Fruit fly (Drosophila melanogaster) whole organism, embryonic: ENCODE results near the gene Helz.

ENCODE experiments used
- BEAF-32 ChIP-seq: fragments of 200-800 bp; sonication (Bioruptor generic); optimal IDR thresholded peaks from 3 replicates; lab custom pipeline; 2017; ENCODE audit warnings: missing biosample characterization, missing genetic modification characterization, mild to moderate bottlenecking, moderate library complexity, missing genetic modification reagents
- Bdp1 ChIP-seq: fragments of 200-800 bp; sonication (Bioruptor generic); optimal IDR thresholded peaks from 3 replicates; lab custom pipeline; 2016; ENCODE audit warnings: missing biosample characterization, missing genetic modification characterization
- CG10209 ChIP-seq: fragments of 200-800 bp; sonication (Bioruptor generic); optimal IDR thresholded peaks from 3 replicates; lab custom pipeline; 2017; ENCODE audit warnings: missing biosample characterization, mild to moderate bottlenecking, missing genetic modification characterization, missing genetic modification reagents
- CG11504 ChIP-seq: fragments of 200-800 bp; sonication (Bioruptor generic); optimal IDR thresholded peaks from 3 replicates; lab custom pipeline; 2019; ENCODE audit warnings: missing biosample characterization, mild to moderate bottlenecking, missing genetic modification characterization, moderate library complexity
- CG12236 ChIP-seq: fragments of 200-800 bp; sonication (Bioruptor generic); optimal IDR thresholded peaks from 2 replicates; lab custom pipeline; 2016; ENCODE audit warnings: missing biosample characterization, missing genetic modification characterization
- CG12659 ChIP-seq: fragments of 200-800 bp; sonication (Bioruptor generic); optimal IDR thresholded peaks from 3 replicates; lab custom pipeline; 2017; ENCODE audit warnings: mild to moderate bottlenecking, missing biosample characterization, missing genetic modification reagents, missing genetic modification characterization
- CG14014 ChIP-seq: fragments of 200-800 bp; sonication (Bioruptor generic); IDR thresholded peaks from 2 replicates; pipeline ENCODE4 v1.3.6; 2022; ENCODE audit warnings: missing biosample characterization, missing genetic modification characterization
- CG15073 ChIP-seq: fragments of 200-800 bp; sonication (Bioruptor generic); optimal IDR thresholded peaks from 2 replicates; lab custom pipeline; 2016; ENCODE audit warnings: missing biosample characterization, missing genetic modification characterization
- CG17359 ChIP-seq: fragments of 200-800 bp; sonication (Bioruptor generic); optimal IDR thresholded peaks from 3 replicates; lab custom pipeline; 2018; ENCODE audit warnings: missing biosample characterization, mild to moderate bottlenecking, missing genetic modification characterization, moderate library complexity
- CG18011 ChIP-seq: fragments of 200-800 bp; sonication (Bioruptor generic); optimal IDR thresholded peaks from 2 replicates; lab custom pipeline; 2017; ENCODE audit warnings: missing biosample characterization, missing genetic modification characterization, mild to moderate bottlenecking, moderate library complexity, missing genotype
- CG1832 ChIP-seq: fragments of 200-800 bp; sonication (Bioruptor generic); optimal IDR thresholded peaks from 2 replicates; lab custom pipeline; 2017; ENCODE audit warnings: missing biosample characterization, mild to moderate bottlenecking, missing genetic modification characterization, inconsistent platforms
- CG6689 ChIP-seq: fragments of 200-800 bp; sonication (Bioruptor generic); IDR thresholded peaks from 2 replicates; pipeline ENCODE4 v1.3.6; 2022; ENCODE audit warnings: missing biosample characterization, missing genetic modification characterization
- CG6765 ChIP-seq: fragments of 200-800 bp; sonication (Bioruptor generic); optimal IDR thresholded peaks from 3 replicates; lab custom pipeline; 2017; ENCODE audit warnings: missing biosample characterization, mild to moderate bottlenecking, missing genetic modification characterization
- CG7271 ChIP-seq: fragments of 200-800 bp; sonication (Bioruptor generic); optimal IDR thresholded peaks from 2 replicates; lab custom pipeline; 2018; ENCODE audit warnings: missing biosample characterization, mild to moderate bottlenecking, missing genetic modification characterization, moderate library complexity
- CG7357 ChIP-seq: fragments of 200-800 bp; sonication (Bioruptor generic); IDR thresholded peaks from 3 replicates; pipeline ENCODE4 v1.3.6; 2022; ENCODE audit warnings: missing biosample characterization, missing genetic modification characterization
- CG8089 ChIP-seq: fragments of 200-800 bp; sonication (Bioruptor generic); optimal IDR thresholded peaks from 3 replicates; lab custom pipeline; 2016; ENCODE audit warnings: missing biosample characterization, missing genetic modification characterization
- CG8388 ChIP-seq: fragments of 200-800 bp; sonication (Bioruptor generic); optimal IDR thresholded peaks from 2 replicates; lab custom pipeline; 2019; ENCODE audit warnings: missing biosample characterization, mild to moderate bottlenecking, missing genetic modification characterization, moderate library complexity
- CG8478 ChIP-seq: fragments of >200 bp; optimal IDR thresholded peaks from 2 replicates; lab custom pipeline; 2018
- CTCF ChIP-seq: fragments of 200-800 bp; sonication (Bioruptor generic); optimal IDR thresholded peaks from 2 replicates; lab custom pipeline; 2017; ENCODE audit warnings: missing biosample characterization, mild to moderate bottlenecking, missing genetic modification characterization, moderate library complexity
- D ChIP-seq, 2 experiments: fragments of 200-800 bp in 1 of 2; fragments of >200 bp in 1 of 2; sonication (Bioruptor generic) in 1 of 2; optimal IDR thresholded peaks; 2 replicates in 1 of 2; 3 replicates in 1 of 2; lab custom pipeline; 2017; ENCODE audit warnings: mild to moderate bottlenecking in 1 of 2, missing biosample characterization in 1 of 2, missing genetic modification characterization in 1 of 2, missing genetic modification reagents in 1 of 2
- Deaf1 ChIP-seq: fragments of 200-800 bp; optimal IDR thresholded peaks from 3 replicates; lab custom pipeline; 2019; ENCODE audit warnings: missing biosample characterization, mild to moderate bottlenecking, missing genetic modification characterization, moderate library complexity
- E2f1 ChIP-seq: fragments of 200-800 bp; sonication (Bioruptor generic); IDR thresholded peaks from 2 replicates; pipeline ENCODE4 v1.3.6; 2022; ENCODE audit warnings: missing biosample characterization, missing genetic modification characterization
- HLH4C ChIP-seq: fragments of 200-800 bp; sonication (Bioruptor generic); IDR thresholded peaks from 3 replicates; pipeline ENCODE4 v1.3.6; 2022; ENCODE audit warnings: missing biosample characterization, missing genetic modification characterization; ENCODE audit not compliant: partially characterized antibody
- Hr3 ChIP-seq: fragments of 200-800 bp; sonication (Bioruptor generic); optimal IDR thresholded peaks from 3 replicates; lab custom pipeline; 2016; ENCODE audit warnings: missing biosample characterization, missing genetic modification characterization
- Hr78 ChIP-seq, 2 experiments: fragments of 200-800 bp in 1 of 2; fragments of >200 bp in 1 of 2; sonication (Bioruptor generic) in 1 of 2; optimal IDR thresholded peaks; 2 replicates each; lab custom pipeline; 2017 to 2019; ENCODE audit warnings: missing biosample characterization in 2 of 2, missing genetic modification characterization in 2 of 2, mild to moderate bottlenecking in 1 of 2, moderate library complexity in 1 of 2
- NC2β ChIP-seq: fragments of 200-800 bp; sonication (Bioruptor generic); optimal IDR thresholded peaks from 2 replicates; lab custom pipeline; 2016; ENCODE audit warnings: missing biosample characterization, missing genetic modification characterization
- NK7.1 ChIP-seq: fragments of 200-800 bp; sonication (Bioruptor generic); optimal IDR thresholded peaks from 3 replicates; lab custom pipeline; 2016; ENCODE audit warnings: missing biosample characterization, missing genetic modification characterization
- Optix ChIP-seq: fragments of 200-800 bp; sonication (Bioruptor generic); IDR thresholded peaks from 3 replicates; pipeline ENCODE4 v1.3.6; 2022; ENCODE audit warnings: missing biosample characterization, missing genetic modification characterization
- PHDP ChIP-seq: fragments of 200-800 bp; sonication (Bioruptor generic); optimal IDR thresholded peaks from 3 replicates; lab custom pipeline; 2018; ENCODE audit warnings: missing biosample characterization, mild to moderate bottlenecking, missing genetic modification characterization, moderate library complexity
- Pdp1 ChIP-seq, 2 experiments: fragments of 200-800 bp; sonication (Bioruptor generic); optimal IDR thresholded peaks; 3 replicates each; lab custom pipeline; 2016; ENCODE audit warnings: missing biosample characterization in 2 of 2, missing genetic modification characterization in 2 of 2, mild to moderate bottlenecking in 1 of 2, moderate library complexity in 1 of 2
- Poxn ChIP-seq: fragments of 200-800 bp; sonication (Bioruptor generic); IDR thresholded peaks from 2 replicates; pipeline ENCODE4 v1.3.6; 2022; ENCODE audit warnings: missing biosample characterization, missing genetic modification characterization
- Stat92E ChIP-seq, 3 experiments: fragments of >200 bp in 2 of 3; fragments of 200-800 bp in 1 of 3; sonication (Bioruptor generic) in 1 of 3; optimal IDR thresholded peaks; 2 replicates each; lab custom pipeline; 2017 to 2019; ENCODE audit warnings: missing biosample characterization in 3 of 3, missing genetic modification characterization in 3 of 3, mild to moderate bottlenecking in 1 of 3, moderate library complexity in 1 of 3
- ap ChIP-seq: fragments of 200-800 bp; sonication (Bioruptor generic); IDR thresholded peaks from 2 replicates; pipeline ENCODE4 v1.3.6; 2022; ENCODE audit warnings: missing biosample characterization, missing genetic modification characterization
- bab2 ChIP-seq: fragments of 200-800 bp; sonication (Bioruptor generic); optimal IDR thresholded peaks from 2 replicates; lab custom pipeline; 2016; ENCODE audit warnings: missing biosample characterization, missing genetic modification characterization
- bigmax ChIP-seq: fragments of 200-800 bp; sonication (Bioruptor generic); optimal IDR thresholded peaks from 2 replicates; lab custom pipeline; 2018; ENCODE audit warnings: missing biosample characterization, mild to moderate bottlenecking, missing genetic modification characterization
- bowl ChIP-seq: fragments of 200-800 bp; sonication (Bioruptor generic); IDR thresholded peaks from 2 replicates; pipeline ENCODE4 v1.3.6; 2022; ENCODE audit warnings: missing biosample characterization, missing genetic modification characterization
- croc ChIP-seq: fragments of 200-800 bp; sonication (Bioruptor generic); conservative IDR thresholded peaks from 3 replicates; pipeline ENCODE4 v1.3.6; 2022; ENCODE audit warnings: missing biosample characterization, missing genetic modification characterization
- dmrt11E ChIP-seq: fragments of 200-800 bp; sonication (Bioruptor generic); optimal IDR thresholded peaks from 3 replicates; lab custom pipeline; 2018; ENCODE audit warnings: missing biosample characterization, mild to moderate bottlenecking, missing genetic modification characterization, moderate library complexity
- exex ChIP-seq: fragments of 200-800 bp; sonication (Bioruptor generic); optimal IDR thresholded peaks from 4 replicates; lab custom pipeline; 2018; ENCODE audit warnings: missing biosample characterization, mild to moderate bottlenecking, missing genetic modification characterization, moderate library complexity
- gce ChIP-seq: fragments of 200-800 bp; sonication (Bioruptor generic); IDR thresholded peaks from 3 replicates; pipeline ENCODE4 v1.3.6; 2022; ENCODE audit warnings: missing biosample characterization, missing genetic modification characterization
- gcm2 ChIP-seq: fragments of 200-800 bp; sonication (Bioruptor generic); optimal IDR thresholded peaks from 2 replicates; lab custom pipeline; 2016; ENCODE audit warnings: missing biosample characterization, missing genetic modification characterization
- gfzf ChIP-seq: fragments of 200-800 bp; sonication (Bioruptor generic); optimal IDR thresholded peaks from 2 replicates; lab custom pipeline; 2016; ENCODE audit warnings: missing biosample characterization, mild to moderate bottlenecking, missing genetic modification characterization, moderate library complexity
- gt ChIP-seq: fragments of 200-800 bp; sonication (Bioruptor generic); IDR thresholded peaks from 2 replicates; pipeline ENCODE4 v1.3.6; 2022; ENCODE audit warnings: missing biosample characterization, missing genetic modification characterization
- nerfin-2 ChIP-seq: fragments of 200-800 bp; sonication (Bioruptor generic); IDR thresholded peaks from 2 replicates; pipeline ENCODE4 v1.3.6; 2022; ENCODE audit warnings: missing biosample characterization, missing genetic modification characterization; ENCODE audit not compliant: partially characterized antibody
- otp ChIP-seq: fragments of 200-800 bp; sonication (Bioruptor generic); IDR thresholded peaks from 3 replicates; pipeline ENCODE4, ENCODE4 v1.3.6; 2022; ENCODE audit warnings: missing biosample characterization, missing genetic modification characterization
- sob ChIP-seq: fragments of 200-800 bp; sonication (Bioruptor generic); IDR thresholded peaks from 2 replicates; pipeline ENCODE4 v1.3.6; 2022; ENCODE audit warnings: missing biosample characterization, missing genetic modification characterization
- tna ChIP-seq: fragments of 200-800 bp; sonication (Bioruptor generic); IDR thresholded peaks from 2 replicates; pipeline ENCODE4 v1.3.6; 2022; ENCODE audit warnings: missing biosample characterization, missing genetic modification characterization; ENCODE audit not compliant: partially characterized antibody
- z ChIP-seq: fragments of 200-800 bp; sonication (Bioruptor generic); IDR thresholded peaks from 3 replicates; pipeline ENCODE4 v1.3.6; 2022; ENCODE audit warnings: missing biosample characterization, missing genetic modification characterization

Helz gene

DNA sequence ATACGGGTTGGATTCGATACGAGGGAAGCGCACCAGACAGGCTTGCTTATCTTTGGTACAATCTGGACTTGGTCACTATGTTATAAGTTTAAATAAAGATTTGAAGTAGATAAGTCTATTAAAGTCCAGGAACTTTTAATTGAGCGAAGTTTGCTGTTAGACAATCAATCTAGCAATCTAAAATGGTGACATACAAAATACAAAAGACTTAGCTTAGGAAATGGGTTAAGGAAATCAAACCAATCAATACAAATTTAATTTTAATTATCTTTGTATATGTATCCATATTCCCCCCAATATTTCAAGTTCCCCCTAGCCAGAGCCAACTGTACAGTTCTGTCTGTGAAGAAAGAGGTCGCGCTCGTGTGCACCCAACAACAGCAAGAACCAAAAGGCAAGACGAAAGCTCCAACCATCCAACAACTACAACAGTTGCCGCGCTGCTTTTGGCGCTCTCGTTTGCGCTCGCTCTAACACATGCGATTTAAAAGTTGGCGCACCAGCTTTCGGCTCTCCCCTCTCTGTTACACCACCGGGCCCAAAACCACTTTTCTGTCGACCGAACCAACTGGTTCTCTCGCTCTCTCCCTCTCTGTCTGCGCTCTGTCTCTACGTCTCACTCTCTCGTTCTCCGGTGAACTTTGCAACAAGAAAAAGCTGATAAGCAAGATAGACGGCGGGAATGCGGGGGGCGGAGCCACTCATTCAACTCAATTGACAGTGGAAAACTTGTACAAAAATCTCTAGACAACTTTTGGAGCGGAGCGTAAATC lies 33.6 kb upstream of the Helz start (continued):
- TF ChIP-seq nerfin-2 (GFP tag; lab: Robert Waterston, UW) (no peak), Deaf1 (tag; lab: Kevin White, UChicago) (peak; percentile 62), Pdp1 (GFP tag; optimal IDR thresholded peaks at IDR 0.05; lab: Kevin White, UChicago) (peak; percentile 55 to 84), CG6765 (peak; percentile 87), CG7357 (peak; percentile 81), gfzf (GFP tag; lab: Kevin White, UChicago) (no peak), CG12236 (GFP tag; lab: Kevin White, UChicago) (peak; percentile 10), CG8089 (GFP tag; lab: Kevin White, UChicago) (no peak), croc (GFP tag; lab: Robert Waterston, UW) (peak; percentile 73; the same call in 2 of the 3 replicates), ap (peak; percentile 42), gce (GFP tag; lab: Robert Waterston, UW) (peak; percentile 60; the same call in 2 of the 3 replicates), Bdp1 (GFP tag; lab: Kevin White, UChicago) (peak; percentile 63), bowl (GFP tag; lab: Robert Waterston, UW) (no peak), bigmax (GFP tag; lab: Kevin White, UChicago) (no peak), tna (GFP tag; lab: Robert Waterston, UW) (no peak), CG7271 (tag; lab: Kevin White, UChicago) (no peak), PHDP (tag; lab: Kevin White, UChicago) (peak; percentile 87), Stat92E (GFP tag; optimal IDR thresholded peaks at IDR 0.05; lab: Kevin White, UChicago) (no peak), z (peak; percentile 95), CG18011 (peak; percentile 54), gt (0 out of 2 replicates have a peak, but pooled peaks have one; percentile 15), Poxn (GFP tag; lab: Robert Waterston, UW) (peak; percentile 57), dmrt11E (tag; lab: Kevin White, UChicago) (peak; percentile 55), CG15073 (GFP tag; lab: Kevin White, UChicago) (peak; percentile 37), Hr78 (GFP tag; optimal IDR thresholded peaks at IDR 0.05; lab: Kevin White, UChicago) (peak in 1 of 2 experiments; percentile 97), CG10209 (GFP tag; lab: Kevin White, UChicago) (peak; percentile 93), CG1832 (GFP tag; lab: Kevin White, UChicago) (peak; percentile 96), HLH4C (GFP tag; lab: Robert Waterston, UW) (0 out of 3 replicates have a peak, but pooled peaks have one; percentile 25), Optix (GFP tag; lab: Robert Waterston, UW) (peak; percentile 49; the same call in 1 of the 3 replicates), bab2 (GFP tag; lab: Kevin White, UChicago) (peak; percentile 83), gcm2 (GFP tag; lab: Kevin White, UChicago) (peak; percentile 23), CG11504 (tag; lab: Kevin White, UChicago) (peak; percentile 94), CTCF (GFP tag; lab: Kevin White, UChicago) (peak; percentile 43), D (optimal IDR thresholded peaks at IDR 0.05; lab: Kevin White, UChicago) (no peak), D (GFP tag; optimal IDR thresholded peaks at IDR 0.05; lab: Kevin White, UChicago) (peak; percentile 74), exex (peak; percentile 56), E2f1 (GFP tag; lab: Robert Waterston, UW) (peak; percentile 79), CG17359 (tag; lab: Kevin White, UChicago) (peak; percentile 87), NC2β (GFP tag; lab: Kevin White, UChicago) (peak; percentile 56), Hr3 (GFP tag; lab: Kevin White, UChicago) (peak; percentile 86), CG8478 (lab: Kevin White, UChicago) (peak; percentile 95), CG12659 (GFP tag; lab: Kevin White, UChicago) (peak; percentile 95), CG8388 (GFP tag; lab: Kevin White, UChicago) (peak; percentile 84), sob (peak; percentile 39), CG14014 (peak; percentile 71), BEAF-32 (no peak), NK7.1 (GFP tag; lab: Kevin White, UChicago) (peak; percentile 38), otp (GFP tag; lab: Robert Waterston, UW) (no peak), CG6689 (GFP tag; lab: Robert Waterston, UW) (peak; percentile 86)
